Worm (Caenorhabditis elegans) whole organism, early embryonic: ENCODE measurements around the gene K08D8.11.

Experiments
- B0310.2 ChIP-seq: sonication (generic microtip); optimal IDR thresholded peaks from 2 replicates; lab custom pipeline; 2016; ENCODE audit warnings: mild to moderate bottlenecking, missing genetic modification characterization, missing compliant biosample characterization
- F13C5.2 ChIP-seq: sonication (generic microtip); optimal IDR thresholded peaks from 2 replicates; lab custom pipeline; 2017; ENCODE audit warnings: mild to moderate bottlenecking, missing genetic modification characterization, inconsistent platforms, missing compliant biosample characterization
- aly-1 ChIP-seq: sonication (generic microtip); optimal IDR thresholded peaks from 2 replicates; lab custom pipeline; 2016; ENCODE audit warnings: missing genetic modification characterization, missing compliant biosample characterization
- ama-1 ChIP-seq: fragments of 150-350 bp; optimal IDR thresholded peaks from 2 replicates; lab custom pipeline; 2014
- ceh-13 ChIP-seq: fragments of 200-800 bp; sonication (Bioruptor generic); optimal IDR thresholded peaks from 2 replicates; lab custom pipeline; 2018; ENCODE audit warnings: mild to moderate bottlenecking, missing genetic modification characterization, missing compliant biosample characterization
- hmg-4 ChIP-seq: fragments of 200-800 bp; sonication (Bioruptor generic); optimal IDR thresholded peaks from 2 replicates; lab custom pipeline; 2018; ENCODE audit warnings: mild to moderate bottlenecking, missing genetic modification characterization, missing compliant biosample characterization
- hnd-1 ChIP-seq: sonication (generic microtip); optimal IDR thresholded peaks from 2 replicates; lab custom pipeline; 2016; ENCODE audit warnings: missing genetic modification characterization, missing compliant biosample characterization
- scrt-1 ChIP-seq: fragments of 200-800 bp; sonication (Bioruptor generic); IDR thresholded peaks from 2 replicates; pipeline ENCODE4 v1.3.6; 2022; ENCODE audit warnings: missing genetic modification characterization, missing compliant biosample characterization
- tbx-11 ChIP-seq: fragments of 200-800 bp; sonication (Bioruptor generic); IDR thresholded peaks from 2 replicates; pipeline ENCODE4 v1.3.6; 2022; ENCODE audit warnings: missing genetic modification characterization, missing compliant biosample characterization
- tbx-37 ChIP-seq: fragments of 200-800 bp; sonication (Bioruptor generic); conservative IDR thresholded peaks from 2 replicates; pipeline ENCODE4 v1.3.6; 2022; ENCODE audit warnings: missing genetic modification reagents, missing genetic modification characterization, missing compliant biosample characterization

- TF ChIP-seq ceh-13 (GFP tag; lab: Kevin White, UChicago) (no peak), hmg-4 (GFP tag; lab: Kevin White, UChicago) (no peak), scrt-1 (GFP tag; lab: Robert Waterston, UW) (no peak), aly-1 (tag; lab: Kevin White, UChicago) (no peak), tbx-37 (GFP tag; lab: Robert Waterston, UW) (no peak), F13C5.2 (tag; lab: Kevin White, UChicago) (no peak), B0310.2 (tag; lab: Kevin White, UChicago) (no peak), tbx-11 (no peak), ama-1 (lab: Kevin White, UChicago) (no peak), hnd-1 (tag; lab: Kevin White, UChicago) (no peak)
Measured at ce11 chrIV:12909871-12910270, 14.8 kb downstream of the K08D8.11 start, which contains the start of gene K08D8.4.
